Worm (Caenorhabditis elegans): ENCODE results near the gene unc-30.

unc-30 gene

DNA sequence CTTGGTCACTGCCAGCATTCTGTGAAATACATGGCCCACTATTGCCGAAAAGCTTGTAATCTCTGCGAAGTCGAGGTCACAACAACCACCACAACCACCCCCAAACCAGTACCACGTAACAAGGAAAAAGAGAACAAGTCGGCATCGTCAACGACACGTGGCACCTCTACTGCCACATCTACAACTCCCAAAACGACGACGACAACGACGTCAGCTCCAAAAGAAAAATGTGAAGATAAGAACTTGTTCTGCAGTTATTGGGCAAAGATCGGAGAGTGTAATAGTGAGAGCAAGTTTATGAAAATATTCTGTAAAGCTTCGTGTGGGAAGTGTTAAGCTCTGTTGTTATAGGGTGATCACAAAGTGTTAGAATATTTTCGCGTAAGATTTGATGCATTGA, 54.6 kb downstream of the unc-30 start:
- TF ChIP-seq egl-27 (tag; optimal IDR thresholded peaks at IDR 0.05) (no peak), nhr-28 (tag; optimal IDR thresholded peaks at IDR 0.05) (no peak), nhr-11 (tag; optimal IDR thresholded peaks at IDR 0.05) (no peak), ztf-4 (tag; optimal IDR thresholded peaks at IDR 0.05) (no peak), fkh-2 (tag; optimal IDR thresholded peaks at IDR 0.05) (no peak), lsy-12 (tag; optimal IDR thresholded peaks at IDR 0.05) (no peak), nhr-43 (tag; optimal IDR thresholded peaks at IDR 0.05; ENCODE audit: poor library complexity, severe bottlenecking) (no peak)

Measured in whole organism, L3 larva.